Fruit fly (Drosophila melanogaster): ENCODE measurements around the gene Marcal1.

The Marcal1 gene

DNA sequence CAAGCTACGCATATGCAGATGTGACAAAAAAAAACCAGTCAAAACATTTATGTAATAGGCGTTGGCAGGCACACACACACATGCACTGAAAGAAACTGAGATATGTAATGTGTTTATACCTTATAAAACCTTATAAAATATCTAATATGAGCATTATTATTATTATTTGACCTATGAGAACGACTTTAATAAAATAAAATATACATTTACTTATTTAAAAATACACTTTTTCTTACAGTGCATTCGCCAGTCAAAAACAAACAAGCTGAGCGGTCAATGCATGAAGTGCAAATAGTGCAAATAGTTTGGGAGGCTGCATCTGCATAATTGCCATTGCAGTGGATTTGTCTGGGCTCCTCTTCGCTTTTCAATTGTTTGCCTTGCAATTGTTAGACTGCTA is 47.3 kb upstream of the Marcal1 start (continued):
- TF ChIP-seq CG33213 (GFP tag; optimal IDR thresholded peaks at IDR 0.05) (no peak), CG8281 (tag; optimal IDR thresholded peaks at IDR 0.05) (peak; percentile 59), E2f2 (GFP tag; IDR thresholded peaks at IDR 0.05) (peak; percentile 57; the same call in 1 of the 2 replicates), Hand (GFP tag; optimal IDR thresholded peaks at IDR 0.05) (no peak), CG2199 (GFP tag; IDR thresholded peaks at IDR 0.05) (0 out of 3 replicates have a peak, but pooled peaks have one; percentile 33), CG15479 (GFP tag; optimal IDR thresholded peaks at IDR 0.05) (no peak), corto (GFP tag; optimal IDR thresholded peaks at IDR 0.05) (no peak), gt (GFP tag; IDR thresholded peaks at IDR 0.05) (no peak), Dad (GFP tag; optimal IDR thresholded peaks at IDR 0.05) (peak; percentile 4), yki (optimal IDR thresholded peaks at IDR 0.05) (no peak), klu (GFP tag; IDR thresholded peaks at IDR 0.05) (no peak), Awh (GFP tag; IDR thresholded peaks at IDR 0.05) (peak; percentile 80), CG3838 (GFP tag; optimal IDR thresholded peaks at IDR 0.05) (no peak), CG6791 (GFP tag; IDR thresholded peaks at IDR 0.05; ENCODE audit: partially characterized antibody) (no peak), dimm (GFP tag; IDR thresholded peaks at IDR 0.05) (peak; percentile 63), CG4854 (GFP tag; optimal IDR thresholded peaks at IDR 0.05) (peak; percentile 40), CG18262 (tag; optimal IDR thresholded peaks at IDR 0.05) (peak; percentile 77), sima (GFP tag; optimal IDR thresholded peaks at IDR 0.05) (no peak), Oli (tag; optimal IDR thresholded peaks at IDR 0.05) (peak; percentile 86), NC2β (GFP tag; optimal IDR thresholded peaks at IDR 0.05) (no peak), gce (GFP tag; IDR thresholded peaks at IDR 0.05) (peak; percentile 76; the same call in 2 of the 3 replicates), da (GFP tag; optimal IDR thresholded peaks at IDR 0.05) (no peak), sqz (GFP tag; optimal IDR thresholded peaks at IDR 0.05) (peak; percentile 64), CG2202 (tag; optimal IDR thresholded peaks at IDR 0.05) (peak; percentile 14), caup (GFP tag; optimal IDR thresholded peaks at IDR 0.05; ENCODE audit: severe bottlenecking) (peak; percentile 5), CG9727 (GFP tag; optimal IDR thresholded peaks at IDR 0.05) (peak; percentile 35), wdn (GFP tag; IDR thresholded peaks at IDR 0.05) (no peak), cwo (GFP tag; optimal IDR thresholded peaks at IDR 0.05) (peak; percentile 35), CG7271 (tag; optimal IDR thresholded peaks at IDR 0.05) (no peak), CG9876 (GFP tag; optimal IDR thresholded peaks at IDR 0.05) (no peak), stc (GFP tag; IDR thresholded peaks at IDR 0.05) (peak; percentile 86), Drgx (GFP tag; IDR thresholded peaks at IDR 0.05) (peak; percentile 85), fru (optimal IDR thresholded peaks at IDR 0.05) (no peak), CG17359 (tag; optimal IDR thresholded peaks at IDR 0.05) (peak; percentile 91), sd (tag; optimal IDR thresholded peaks at IDR 0.05) (peak; percentile 25), prd (optimal IDR thresholded peaks at IDR 0.05) (no peak), prd (GFP tag; IDR thresholded peaks at IDR 0.05) (peak; percentile 67), fd3F (GFP tag; optimal IDR thresholded peaks at IDR 0.05) (peak; percentile 40), CG6683 (GFP tag; optimal IDR thresholded peaks at IDR 0.05) (peak; percentile 5), CG12236 (GFP tag; optimal IDR thresholded peaks at IDR 0.05) (no peak), emc (GFP tag; optimal IDR thresholded peaks at IDR 0.05) (no peak), CG10654 (GFP tag; optimal IDR thresholded peaks at IDR 0.05) (peak; percentile 53), Sox100B (GFP tag; optimal IDR thresholded peaks at IDR 0.05) (peak; percentile 87), Sry-δ (GFP tag; optimal IDR thresholded peaks at IDR 0.05) (no peak), run (tag; optimal IDR thresholded peaks at IDR 0.05) (peak; percentile 76), cato (GFP tag; optimal IDR thresholded peaks at IDR 0.05; ENCODE audit: borderline replicate concordance) (peak; percentile 35), CG32772 (GFP tag; IDR thresholded peaks at IDR 0.05) (peak; percentile 67), bab2 (GFP tag; optimal IDR thresholded peaks at IDR 0.05) (peak; percentile 14), tio (GFP tag; optimal IDR thresholded peaks at IDR 0.05) (peak; percentile 20), lbe (GFP tag; optimal IDR thresholded peaks at IDR 0.05) (no peak), Bgb (GFP tag; IDR thresholded peaks at IDR 0.05; ENCODE audit: partially characterized antibody) (no peak), bcd (GFP tag; optimal IDR thresholded peaks at IDR 0.05) (peak; percentile 31)

All from whole organism, embryonic.